Worm (Caenorhabditis elegans): ENCODE data around the gene F43C11.1.

F43C11.1 gene

ce11 chrII:2383334-2383733 is 26.4 kb downstream of the F43C11.1 start, which contains the start of gene F16G10.8:
Gene F16G10.8, minus strand, starts transcription at chrII:2383434.
- TF ChIP-seq jun-1 (tag; optimal IDR thresholded peaks at IDR 0.05), result no peak
- TF ChIP-seq dsc-1 (tag; optimal IDR thresholded peaks at IDR 0.05), result no peak
- no peak for TF ChIP-seq ama-1 (optimal IDR thresholded peaks at IDR 0.05)
- TF ChIP-seq tbx-2 (tag; optimal IDR thresholded peaks at IDR 0.05), result no peak
- no peak for TF ChIP-seq lir-3 (tag; optimal IDR thresholded peaks at IDR 0.05; ENCODE audit: poor library complexity)
- no peak for TF ChIP-seq fkh-10 (GFP tag; optimal IDR thresholded peaks at IDR 0.05)
- TF ChIP-seq xbp-1 (tag; optimal IDR thresholded peaks at IDR 0.05), result no peak
- TF ChIP-seq nhr-11 (tag; optimal IDR thresholded peaks at IDR 0.05), result no peak
- TF ChIP-seq unc-62 (GFP tag; optimal IDR thresholded peaks at IDR 0.05), result no peak
- TF ChIP-seq unc-130 (tag; optimal IDR thresholded peaks at IDR 0.05), result no peak

- TF ChIP-seq tlp-1 (tag; optimal IDR thresholded peaks at IDR 0.05) (no peak), nhr-84 (tag; optimal IDR thresholded peaks at IDR 0.05) (no peak), nhr-237 (tag; optimal IDR thresholded peaks at IDR 0.05) (no peak), nhr-77 (tag; optimal IDR thresholded peaks at IDR 0.05) (no peak), ets-5 (GFP tag; IDR thresholded peaks at IDR 0.05) (no peak), nhr-85 (tag) (no peak), ceh-88 (GFP tag; IDR thresholded peaks at IDR 0.05) (no peak), nhr-19 (GFP tag; conservative IDR thresholded peaks at IDR 0.05) (no peak), unc-130 (tag; optimal IDR thresholded peaks at IDR 0.05) (no peak), alr-1 (tag; optimal IDR thresholded peaks at IDR 0.05; ENCODE audit: borderline replicate concordance) (no peak), C34B4.2 (tag; optimal IDR thresholded peaks at IDR 0.05) (no peak), ztf-4 (tag; optimal IDR thresholded peaks at IDR 0.05) (no peak)
These were observed 28.6 kb downstream of the F43C11.1 start, which contains the start of gene F16G10.9 for ce11 chrII:2385495-2385894. Gene F16G10.9, minus strand, starts transcription at chrII:2385595.

ce11 chrII:2390884-2391283 is 34.0 kb downstream of the F43C11.1 start, which contains the start of gene F16G10.10:
Gene F16G10.10, minus strand, starts transcription at chrII:2390984.
- no peak for TF ChIP-seq lsy-2 (tag; optimal IDR thresholded peaks at IDR 0.05)
- no peak for TF ChIP-seq lir-3 (tag; optimal IDR thresholded peaks at IDR 0.05; ENCODE audit: poor library complexity)
- no peak for TF ChIP-seq F16B12.6 (tag; optimal IDR thresholded peaks at IDR 0.05)
- no peak for TF ChIP-seq Y116A8C.19 (tag; optimal IDR thresholded peaks at IDR 0.05; ENCODE audit: borderline replicate concordance)
- TF ChIP-seq tlp-1 (tag; optimal IDR thresholded peaks at IDR 0.05), result no peak
- TF ChIP-seq hlh-4 (tag; optimal IDR thresholded peaks at IDR 0.05), result no peak
- no peak for TF ChIP-seq zip-4 (GFP tag; optimal IDR thresholded peaks at IDR 0.05)

ce11 chrII:2393821-2394220 is 36.9 kb downstream of the F43C11.1 start, which contains the start of gene F16G10.11:
Gene F16G10.11, minus strand, starts transcription at chrII:2393921.
- TF ChIP-seq efl-1 (optimal IDR thresholded peaks at IDR 0.05) (no peak), efl-1 (GFP tag; optimal IDR thresholded peaks at IDR 0.05 in 1 of 2) (no peak), nhr-12 (tag; optimal IDR thresholded peaks at IDR 0.05) (no peak), skn-1 (tag; optimal IDR thresholded peaks at IDR 0.05) (no peak), elt-2 (tag; optimal IDR thresholded peaks at IDR 0.05) (no peak), lin-35 (GFP tag; optimal IDR thresholded peaks at IDR 0.05) (no peak), lin-13 (GFP tag; optimal IDR thresholded peaks at IDR 0.05) (no peak), efl-3 (GFP tag; optimal IDR thresholded peaks at IDR 0.05) (no peak), ztf-11 (tag; optimal IDR thresholded peaks at IDR 0.05) (no peak)

- TF ChIP-seq ceh-88 (GFP tag; IDR thresholded peaks at IDR 0.05), result no peak
- TF ChIP-seq fkh-4 (tag; optimal IDR thresholded peaks at IDR 0.05; ENCODE audit: borderline replicate concordance), result no peak
- TF ChIP-seq zag-1 (tag; optimal IDR thresholded peaks at IDR 0.05), result no peak
- no peak for TF ChIP-seq nhr-11 (tag; optimal IDR thresholded peaks at IDR 0.05)
- TF ChIP-seq sox-4 (tag; optimal IDR thresholded peaks at IDR 0.05), result no peak
- no peak for TF ChIP-seq rnt-1 (tag; optimal IDR thresholded peaks at IDR 0.05)
- no peak for TF ChIP-seq nhr-28 (tag; optimal IDR thresholded peaks at IDR 0.05)
These were observed 39.0 kb downstream of the F43C11.1 start, which contains the start of gene F16G10.13 for ce11 chrII:2395864-2396263. Gene F16G10.13, minus strand, starts transcription at chrII:2395964.
